Worm (Caenorhabditis elegans) whole organism, L1 larva: Measurements from ENCODE around the gene F18E9.8.

Source experiments
- ama-1 ChIP-seq: fragments of 150-350 bp; optimal IDR thresholded peaks from 2 replicates; lab custom pipeline; 2014
- ceh-82 ChIP-seq, 3 experiments: fragments of 150-350 bp in 1 of 3; sonication (generic microtip) in 2 of 3; optimal IDR thresholded peaks; 2 replicates each; lab custom pipeline; 2014 to 2017; ENCODE audit warnings: missing biosample characterization in 3 of 3, missing genetic modification characterization in 3 of 3
- ceh-90 ChIP-seq: sonication (generic microtip); optimal IDR thresholded peaks from 2 replicates; lab custom pipeline; 2016; ENCODE audit warnings: missing genetic modification characterization, missing compliant biosample characterization
- ces-1 ChIP-seq: fragments of 150-350 bp; optimal IDR thresholded peaks from 2 replicates; lab custom pipeline; 2014; ENCODE audit warnings: missing biosample characterization, missing genetic modification reagents, missing genetic modification characterization
- irx-1 ChIP-seq: sonication (generic microtip); optimal IDR thresholded peaks from 2 replicates; lab custom pipeline; 2016; ENCODE audit warnings: missing genetic modification characterization, missing compliant biosample characterization
- nhr-19 ChIP-seq: fragments of 200-800 bp; sonication (Bioruptor generic); conservative IDR thresholded peaks from 2 replicates; pipeline ENCODE4 v1.3.6; 2022; ENCODE audit warnings: missing genetic modification characterization, missing compliant biosample characterization
- nhr-237 ChIP-seq: fragments of 150-350 bp; optimal IDR thresholded peaks from 2 replicates; lab custom pipeline; 2014; ENCODE audit warnings: missing biosample characterization, missing genetic modification characterization
- skn-1 ChIP-seq: fragments of 150-350 bp; optimal IDR thresholded peaks from 2 replicates; lab custom pipeline; 2014; ENCODE audit warnings: missing biosample characterization, missing genetic modification characterization
- snpc-4 ChIP-seq: fragments of 150-350 bp; optimal IDR thresholded peaks from 2 replicates; lab custom pipeline; 2014; ENCODE audit warnings: missing biosample characterization, missing genetic modification characterization
- unc-62 ChIP-seq: fragments of 150-350 bp; optimal IDR thresholded peaks from 2 replicates; lab custom pipeline; 2014; ENCODE audit warnings: missing biosample characterization, missing genetic modification reagents, missing genetic modification characterization
- unc-86 ChIP-seq: sonication (generic microtip); optimal IDR thresholded peaks from 2 replicates; lab custom pipeline; 2016; ENCODE audit warnings: missing genetic modification characterization, missing compliant biosample characterization
- ztf-11 ChIP-seq, 2 experiments: sonication (generic microtip); optimal IDR thresholded peaks; 2 replicates each; lab custom pipeline; 2016 to 2017; ENCODE audit warnings: missing genetic modification characterization in 2 of 2, missing biosample characterization in 1 of 2, missing compliant biosample characterization in 1 of 2

ce11 chrX:8570997-8571517 lies 10.3 kb downstream of the F18E9.8 start, which contains the start of gene jmjd-3.1:
- TF ChIP-seq snpc-4 (tag; lab: Kevin White, UChicago) (no peak), ces-1 (no peak), ceh-90 (tag; lab: Kevin White, UChicago) (no peak), ama-1 (no peak), ceh-82 (tag; optimal IDR thresholded peaks at IDR 0.05; lab: Kevin White, UChicago) (no peak), nhr-19 (GFP tag; lab: Robert Waterston, UW) (no peak), unc-86 (no peak), unc-62 (GFP tag; lab: Kevin White, UChicago) (no peak), skn-1 (tag; lab: Kevin White, UChicago) (no peak), irx-1 (tag; lab: Kevin White, UChicago) (no peak), nhr-237 (tag; lab: Kevin White, UChicago) (no peak), ztf-11 (tag; optimal IDR thresholded peaks at IDR 0.05; lab: Kevin White, UChicago) (no peak)
